Fruit fly (Drosophila melanogaster) whole organism, wandering third instar larva: ENCODE data around the gene CG33521.

Experiments used
- Abd-B ChIP-seq: fragments of >200 bp; optimal IDR thresholded peaks from 2 replicates; lab custom pipeline; 2017; ENCODE audit warnings: missing biosample characterization, missing genetic modification characterization
- CrebA ChIP-seq: fragments of 200-800 bp; sonication (Bioruptor generic); optimal IDR thresholded peaks from 2 replicates; lab custom pipeline; 2016; ENCODE audit warnings: missing biosample characterization, mild to moderate bottlenecking, missing genetic modification characterization, borderline replicate concordance
- Dfd ChIP-seq: fragments of >200 bp; optimal IDR thresholded peaks from 2 replicates; lab custom pipeline; 2017; ENCODE audit warnings: missing biosample characterization, missing genetic modification characterization
- Myc ChIP-seq: fragments of >200 bp; optimal IDR thresholded peaks from 2 replicates; lab custom pipeline; 2017
- fru ChIP-seq: fragments of 200-800 bp; sonication (Bioruptor generic); optimal IDR thresholded peaks from 3 replicates; lab custom pipeline; 2016; ENCODE audit warnings: missing biosample characterization, mild to moderate bottlenecking, missing genetic modification characterization
- woc ChIP-seq: sonication (Bioruptor generic); optimal IDR thresholded peaks from 2 replicates; lab custom pipeline; 2016; ENCODE audit warnings: missing biosample characterization, mild to moderate bottlenecking, missing genetic modification characterization

- peak; percentile 65 for TF ChIP-seq Dfd (GFP tag; lab: Kevin White, UChicago)
- no peak for TF ChIP-seq fru
- TF ChIP-seq woc: no peak
- TF ChIP-seq CrebA: no peak
- no peak for TF ChIP-seq Abd-B
- TF ChIP-seq Myc (lab: Kevin White, UChicago): no peak
These were observed 37.5 kb upstream of the CG33521 start for dm6 chr4:1147966-1148541.
